Fruit fly (Drosophila melanogaster) whole organism, wandering third instar larva: ENCODE data around the gene CG16903.

Experiments
- Abd-B ChIP-seq: fragments of >200 bp; optimal IDR thresholded peaks from 2 replicates; lab custom pipeline; 2017; ENCODE audit warnings: missing biosample characterization, missing genetic modification characterization
- CG32264 ChIP-seq: fragments of 200-800 bp; sonication (Bioruptor generic); optimal IDR thresholded peaks from 2 replicates; lab custom pipeline; 2016; ENCODE audit warnings: missing biosample characterization, missing genetic modification characterization
- CG9705 ChIP-seq: fragments of 200-800 bp; sonication (Bioruptor generic); optimal IDR thresholded peaks from 2 replicates; lab custom pipeline; 2018; ENCODE audit warnings: missing biosample characterization, mild to moderate bottlenecking, missing genetic modification characterization
- CrebA ChIP-seq: fragments of 200-800 bp; sonication (Bioruptor generic); optimal IDR thresholded peaks from 2 replicates; lab custom pipeline; 2016; ENCODE audit warnings: missing biosample characterization, mild to moderate bottlenecking, missing genetic modification characterization, borderline replicate concordance
- Dfd ChIP-seq: fragments of >200 bp; optimal IDR thresholded peaks from 2 replicates; lab custom pipeline; 2017; ENCODE audit warnings: missing biosample characterization, missing genetic modification characterization
- Dif ChIP-seq: fragments of 200-275, 200-300 bp; sonication (Bioruptor generic); optimal IDR thresholded peaks from 2 replicates; lab custom pipeline; 2018; ENCODE audit warnings: missing biosample characterization, missing genetic modification characterization; ENCODE audit not compliant: partially characterized antibody
- GATAd ChIP-seq: sonication (Bioruptor generic); optimal IDR thresholded peaks from 2 replicates; lab custom pipeline; 2016; ENCODE audit warnings: missing biosample characterization, missing genetic modification characterization
- HLH106 ChIP-seq: fragments of 200-800 bp; optimal IDR thresholded peaks from 3 replicates; lab custom pipeline; 2019; ENCODE audit warnings: missing biosample characterization, mild to moderate bottlenecking, missing genetic modification characterization, moderate library complexity
- Hnf4 ChIP-seq: fragments of 200-800 bp; sonication (Bioruptor generic); optimal IDR thresholded peaks from 2 replicates; lab custom pipeline; 2016; ENCODE audit warnings: missing biosample characterization, mild to moderate bottlenecking, missing genetic modification characterization
- Hr78 ChIP-seq: fragments of >200 bp; optimal IDR thresholded peaks from 2 replicates; lab custom pipeline; 2017; ENCODE audit warnings: missing biosample characterization, missing genetic modification characterization
- Hr83 ChIP-seq: fragments of 200-300 bp; sonication (Bioruptor generic); optimal IDR thresholded peaks from 2 replicates; lab custom pipeline; 2016; ENCODE audit warnings: missing biosample characterization, mild to moderate bottlenecking, missing genetic modification characterization, moderate library complexity; ENCODE audit not compliant: poor library complexity, severe bottlenecking
- Jra ChIP-seq: sonication (Bioruptor generic); optimal IDR thresholded peaks from 2 replicates; lab custom pipeline; 2016; ENCODE audit warnings: missing biosample characterization, missing genetic modification characterization
- Mio ChIP-seq: sonication (Bioruptor generic); optimal IDR thresholded peaks from 2 replicates; lab custom pipeline; 2016; ENCODE audit warnings: missing biosample characterization, missing genetic modification characterization
- Myc ChIP-seq: fragments of >200 bp; optimal IDR thresholded peaks from 2 replicates; lab custom pipeline; 2017
- N ChIP-seq: fragments of >200 bp; optimal IDR thresholded peaks from 2 replicates; lab custom pipeline; 2018; ENCODE audit warnings: missing biosample characterization, missing external identifiers, missing genetic modification characterization
- OdsH ChIP-seq: fragments of 200-800 bp; sonication (Bioruptor generic); optimal IDR thresholded peaks from 2 replicates; lab custom pipeline; 2016; ENCODE audit warnings: missing biosample characterization, mild to moderate bottlenecking, missing genetic modification characterization
- Rel ChIP-seq, 2 experiments: fragments of 200-800 bp; sonication (Bioruptor generic) in 1 of 2; optimal IDR thresholded peaks; 2 replicates in 1 of 2; 3 replicates in 1 of 2; lab custom pipeline; 2016 to 2019; ENCODE audit warnings: mild to moderate bottlenecking in 2 of 2, missing biosample characterization in 2 of 2, missing genetic modification characterization in 2 of 2, moderate library complexity in 1 of 2
- Sp1 ChIP-seq: fragments of 200-800 bp; sonication (Bioruptor generic); optimal IDR thresholded peaks from 3 replicates; lab custom pipeline; 2019; ENCODE audit warnings: missing biosample characterization, mild to moderate bottlenecking, missing genetic modification characterization, moderate library complexity
- Vsx2 ChIP-seq: fragments of 200-300, 225-300 bp; sonication (Bioruptor generic); optimal IDR thresholded peaks from 2 replicates; lab custom pipeline; 2018; ENCODE audit warnings: missing biosample characterization, missing genetic modification characterization; ENCODE audit not compliant: partially characterized antibody
- br ChIP-seq: fragments of 200-800 bp; sonication (Bioruptor generic); optimal IDR thresholded peaks from 2 replicates; lab custom pipeline; 2016; ENCODE audit warnings: missing biosample characterization, missing genetic modification characterization
- brk ChIP-seq: fragments of 200-800 bp; sonication (Bioruptor generic); optimal IDR thresholded peaks from 2 replicates; lab custom pipeline; 2016; ENCODE audit warnings: missing biosample characterization, mild to moderate bottlenecking, missing genetic modification characterization
- dl ChIP-seq, 2 experiments: fragments of 175-275, 200-275 bp in 1 of 2; fragments of 200-275 bp in 1 of 2; sonication (Bioruptor generic); optimal IDR thresholded peaks; lab custom pipeline; 2018; ENCODE audit warnings: mild to moderate bottlenecking in 2 of 2, missing biosample characterization in 2 of 2, missing genetic modification characterization in 2 of 2, moderate library complexity in 2 of 2; ENCODE audit not compliant: partially characterized antibody in 2 of 2, insufficient read depth in 1 of 2
- dmrt93B ChIP-seq: fragments of 200-800 bp; sonication (Bioruptor generic); optimal IDR thresholded peaks from 2 replicates; lab custom pipeline; 2018; ENCODE audit warnings: missing biosample characterization, mild to moderate bottlenecking, missing genetic modification characterization
- dsf ChIP-seq: sonication (Bioruptor generic); optimal IDR thresholded peaks from 2 replicates; lab custom pipeline; 2016; ENCODE audit warnings: missing biosample characterization, missing genetic modification characterization, borderline replicate concordance
- ey ChIP-seq: fragments of 200-800 bp; sonication (Bioruptor generic); optimal IDR thresholded peaks from 2 replicates; lab custom pipeline; 2016; ENCODE audit warnings: missing biosample characterization, missing genetic modification characterization
- foxo ChIP-seq, 2 experiments: fragments of 200-800 bp; sonication (Bioruptor generic); optimal IDR thresholded peaks; 2 replicates in 1 of 2; 3 replicates in 1 of 2; lab custom pipeline; 2016 to 2017; ENCODE audit warnings: missing biosample characterization in 2 of 2, missing genetic modification characterization in 2 of 2
- fru ChIP-seq: fragments of 200-800 bp; sonication (Bioruptor generic); optimal IDR thresholded peaks from 3 replicates; lab custom pipeline; 2016; ENCODE audit warnings: missing biosample characterization, mild to moderate bottlenecking, missing genetic modification characterization
- h ChIP-seq: fragments of 200-800 bp; sonication (Bioruptor generic); optimal IDR thresholded peaks from 3 replicates; lab custom pipeline; 2016; ENCODE audit warnings: missing biosample characterization, mild to moderate bottlenecking, missing genetic modification characterization
- jim ChIP-seq: fragments of 175-275, 200-325 bp; sonication (Bioruptor generic); optimal IDR thresholded peaks from 2 replicates; lab custom pipeline; 2016; ENCODE audit warnings: missing biosample characterization, mild to moderate bottlenecking, missing genetic modification characterization
- lola ChIP-seq: fragments of >200 bp; optimal IDR thresholded peaks from 2 replicates; lab custom pipeline; 2017; ENCODE audit warnings: missing biosample characterization, missing genetic modification characterization
- pan ChIP-seq: fragments of >200 bp; optimal IDR thresholded peaks from 2 replicates; lab custom pipeline; 2017
- psq ChIP-seq: fragments of 200-800 bp; sonication (Bioruptor generic); optimal IDR thresholded peaks from 3 replicates; lab custom pipeline; 2017; ENCODE audit warnings: missing biosample characterization, mild to moderate bottlenecking, missing genetic modification characterization, moderate library complexity
- rgr ChIP-seq: fragments of 200-800 bp; sonication (Bioruptor generic); optimal IDR thresholded peaks from 3 replicates; lab custom pipeline; 2016; ENCODE audit warnings: missing biosample characterization, mild to moderate bottlenecking, missing genetic modification characterization
- sage ChIP-seq: fragments of 200-800 bp; sonication (Bioruptor generic); optimal IDR thresholded peaks from 2 replicates; lab custom pipeline; 2016; ENCODE audit warnings: missing biosample characterization, mild to moderate bottlenecking, missing genetic modification characterization
- sv ChIP-seq: fragments of 200-800 bp; sonication (Bioruptor generic); optimal IDR thresholded peaks from 3 replicates; lab custom pipeline; 2016; ENCODE audit warnings: missing biosample characterization, missing genetic modification characterization
- tai ChIP-seq: sonication (Bioruptor generic); optimal IDR thresholded peaks from 2 replicates; lab custom pipeline; 2016; ENCODE audit warnings: missing biosample characterization, missing genetic modification characterization
- usp ChIP-seq: fragments of >200 bp; optimal IDR thresholded peaks from 2 replicates; lab custom pipeline; 2017; ENCODE audit warnings: missing biosample characterization, missing genetic modification characterization
- woc ChIP-seq: sonication (Bioruptor generic); optimal IDR thresholded peaks from 2 replicates; lab custom pipeline; 2016; ENCODE audit warnings: missing biosample characterization, mild to moderate bottlenecking, missing genetic modification characterization

CG16903 gene

dm6 chrX:2121716-2122601 is 41.8 kb upstream of the CG16903 start:
- TF ChIP-seq Hnf4 (GFP tag; lab: Kevin White, UChicago) (peak; percentile 59), woc (GFP tag; lab: Kevin White, UChicago) (peak; percentile 77), usp (GFP tag; lab: Kevin White, UChicago) (no peak), Jra (GFP tag; lab: Kevin White, UChicago) (peak; percentile 2), Mio (no peak), Sp1 (GFP tag; lab: Kevin White, UChicago) (peak; percentile 39), dl (GFP tag; optimal IDR thresholded peaks at IDR 0.05; lab: Kevin White, UChicago; ENCODE audit: insufficient read depth in 1 of 2, partially characterized antibody in 2 of 2) (no peak), HLH106 (peak; percentile 64), Dfd (no peak), sv (GFP tag; lab: Kevin White, UChicago) (no peak), brk (GFP tag; lab: Kevin White, UChicago) (peak; percentile 61), Vsx2 (GFP tag; lab: Kevin White, UChicago) (peak; percentile 2), pan (lab: Kevin White, UChicago) (no peak), ey (peak; percentile 71), Hr78 (GFP tag; lab: Kevin White, UChicago) (no peak), dsf (GFP tag; lab: Kevin White, UChicago) (no peak), Hr83 (GFP tag; lab: Kevin White, UChicago) (no peak), br (GFP tag; lab: Kevin White, UChicago) (peak; percentile 62), jim (GFP tag; lab: Kevin White, UChicago) (no peak), CG9705 (GFP tag; lab: Kevin White, UChicago) (peak; percentile 1), lola (no peak), Abd-B (no peak), tai (no peak), OdsH (GFP tag; lab: Kevin White, UChicago) (peak; percentile 67), foxo (GFP tag; optimal IDR thresholded peaks at IDR 0.05; lab: Kevin White, UChicago) (peak in 1 of 2 experiments; percentile 79), Myc (lab: Kevin White, UChicago) (no peak), GATAd (GFP tag; lab: Kevin White, UChicago) (no peak), h (GFP tag; lab: Kevin White, UChicago) (peak; percentile 76), fru (GFP tag; lab: Kevin White, UChicago) (peak; percentile 85), sage (no peak), psq (GFP tag; lab: Kevin White, UChicago) (peak; percentile 97), rgr (GFP tag; lab: Kevin White, UChicago) (peak; percentile 72), dmrt93B (GFP tag; lab: Kevin White, UChicago) (no peak), Dif (GFP tag; lab: Kevin White, UChicago) (peak; percentile 56), CG32264 (GFP tag; lab: Kevin White, UChicago) (no peak), CrebA (GFP tag; lab: Kevin White, UChicago) (no peak), Rel (GFP tag; optimal IDR thresholded peaks at IDR 0.05; lab: Kevin White, UChicago) (no peak), Rel (tag; optimal IDR thresholded peaks at IDR 0.05; lab: Kevin White, UChicago) (peak; percentile 45), N (GFP tag; lab: Kevin White, UChicago) (no peak)

DNA sequence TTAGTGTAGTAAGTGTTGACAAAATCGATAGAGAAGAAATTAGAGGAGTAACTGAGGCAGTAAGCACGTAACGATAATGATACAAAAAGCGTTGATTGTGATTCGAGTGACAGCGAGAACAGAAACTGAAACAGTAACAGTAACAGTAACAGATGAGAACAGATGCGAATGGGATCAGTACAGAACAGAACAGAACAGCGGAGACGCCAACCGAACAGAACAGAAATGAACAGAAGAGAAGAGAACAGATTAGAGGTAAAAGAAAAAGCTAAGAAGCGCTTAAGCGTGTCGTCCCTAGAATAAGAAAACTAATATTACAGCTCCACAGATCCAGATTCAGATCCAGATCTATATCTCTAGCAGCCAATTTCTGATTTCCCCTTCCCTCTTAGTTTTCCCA is 32.5 kb upstream of the CG16903 start:
- TF ChIP-seq brk (GFP tag; lab: Kevin White, UChicago) (no peak), Myc (lab: Kevin White, UChicago) (peak; percentile 74)
- TF ChIP-seq, all 38 proteins: peak for 1
